Fruit fly (Drosophila melanogaster) whole organism, embryonic: ENCODE results near the gene Sec20.
A peak's percentile ranks its signal among the peaks of the same experiment; 100 is the strongest.

Source experiments
- Abd-B ChIP-seq: fragments of 200-800 bp; sonication (Bioruptor generic); optimal IDR thresholded peaks from 2 replicates; lab custom pipeline; 2018; ENCODE audit warnings: missing biosample characterization, mild to moderate bottlenecking, missing genetic modification characterization, moderate library complexity
- CG10274 ChIP-seq: fragments of 200-800 bp; sonication (Bioruptor generic); optimal IDR thresholded peaks from 3 replicates; lab custom pipeline; 2017; ENCODE audit warnings: missing biosample characterization, mild to moderate bottlenecking, missing genetic modification characterization
- CG10431 ChIP-seq: fragments of 200-800 bp; sonication (Bioruptor generic); optimal IDR thresholded peaks from 3 replicates; lab custom pipeline; 2018; ENCODE audit warnings: missing biosample characterization, mild to moderate bottlenecking, missing genetic modification characterization
- CG10462 ChIP-seq: fragments of 200-800 bp; sonication (Bioruptor generic); optimal IDR thresholded peaks from 2 replicates; lab custom pipeline; 2016; ENCODE audit warnings: missing biosample characterization, missing genetic modification characterization
- CG10543 ChIP-seq: fragments of 200-800 bp; sonication (Bioruptor generic); optimal IDR thresholded peaks from 3 replicates; lab custom pipeline; 2017; ENCODE audit warnings: missing biosample characterization, mild to moderate bottlenecking, missing genetic modification characterization, moderate library complexity
- CG11093 ChIP-seq: fragments of 200-800 bp; sonication (Bioruptor generic); IDR thresholded peaks from 3 replicates; pipeline ENCODE4 v1.3.6; 2022; ENCODE audit warnings: missing biosample characterization, missing genetic modification characterization
- CG11696 ChIP-seq: fragments of 200-800 bp; sonication (Bioruptor generic); IDR thresholded peaks from 2 replicates; pipeline ENCODE4 v1.3.6; 2022; ENCODE audit warnings: missing biosample characterization, missing genetic modification characterization
- CG12942 ChIP-seq: fragments of 200-800 bp; sonication (Bioruptor generic); optimal IDR thresholded peaks from 3 replicates; lab custom pipeline; 2016; ENCODE audit warnings: missing biosample characterization, missing genetic modification characterization
- CG16863 ChIP-seq: fragments of 200-800 bp; sonication (Bioruptor generic); optimal IDR thresholded peaks from 3 replicates; lab custom pipeline; 2016; ENCODE audit warnings: missing biosample characterization, missing genetic modification characterization
- CG1792 ChIP-seq: fragments of 200-800 bp; sonication (Bioruptor generic); optimal IDR thresholded peaks from 2 replicates; lab custom pipeline; 2016; ENCODE audit warnings: missing biosample characterization, missing genetic modification characterization
- CG1832 ChIP-seq: fragments of 200-800 bp; sonication (Bioruptor generic); optimal IDR thresholded peaks from 2 replicates; lab custom pipeline; 2017; ENCODE audit warnings: missing biosample characterization, mild to moderate bottlenecking, missing genetic modification characterization, inconsistent platforms
- CG2712 ChIP-seq: fragments of 200-800 bp; optimal IDR thresholded peaks from 3 replicates; lab custom pipeline; 2019; ENCODE audit warnings: missing biosample characterization, mild to moderate bottlenecking, missing genetic modification characterization, moderate library complexity
- CG33557 ChIP-seq: fragments of 200-800 bp; sonication (Bioruptor generic); optimal IDR thresholded peaks from 2 replicates; lab custom pipeline; 2019; ENCODE audit warnings: missing biosample characterization, mild to moderate bottlenecking, missing genetic modification characterization, moderate library complexity
- CG4424 ChIP-seq: fragments of 200-800 bp; sonication (Bioruptor generic); optimal IDR thresholded peaks from 3 replicates; lab custom pipeline; 2016; ENCODE audit warnings: missing biosample characterization, missing genetic modification characterization
- CG4617 ChIP-seq: fragments of 200-800 bp; sonication (Bioruptor generic); optimal IDR thresholded peaks from 3 replicates; lab custom pipeline; 2016; ENCODE audit warnings: missing biosample characterization, missing genetic modification characterization, borderline replicate concordance
- CG7357 ChIP-seq: fragments of 200-800 bp; sonication (Bioruptor generic); IDR thresholded peaks from 3 replicates; pipeline ENCODE4 v1.3.6; 2022; ENCODE audit warnings: missing biosample characterization, missing genetic modification characterization
- CG7839 ChIP-seq: fragments of 200-800 bp; sonication (Bioruptor generic); optimal IDR thresholded peaks from 3 replicates; lab custom pipeline; 2018; ENCODE audit warnings: missing biosample characterization, mild to moderate bottlenecking, missing genetic modification characterization, moderate library complexity
- CkIIα-i1 ChIP-seq: fragments of 200-800 bp; sonication (Bioruptor generic); IDR thresholded peaks from 2 replicates; pipeline ENCODE4 v1.3.6; 2022; ENCODE audit warnings: missing biosample characterization, missing genetic modification characterization
- D19B ChIP-seq: fragments of 200-800 bp; sonication (Bioruptor generic); optimal IDR thresholded peaks from 2 replicates; lab custom pipeline; 2017; ENCODE audit warnings: missing biosample characterization, mild to moderate bottlenecking, missing genetic modification characterization
- Dek ChIP-seq: fragments of 200-800 bp; sonication (Bioruptor generic); optimal IDR thresholded peaks from 3 replicates; lab custom pipeline; 2019; ENCODE audit warnings: missing biosample characterization, mild to moderate bottlenecking, missing genetic modification characterization, moderate library complexity
- Dp ChIP-seq: fragments of 200-800 bp; sonication (Bioruptor generic); optimal IDR thresholded peaks from 2 replicates; lab custom pipeline; 2018; ENCODE audit warnings: missing biosample characterization, mild to moderate bottlenecking, missing genetic modification characterization, moderate library complexity
- Elba2 ChIP-seq: fragments of 200-800 bp; sonication (Bioruptor generic); optimal IDR thresholded peaks from 3 replicates; lab custom pipeline; 2016; ENCODE audit warnings: missing biosample characterization, missing genetic modification characterization
- Ets97D ChIP-seq: fragments of 200-800 bp; sonication (Bioruptor generic); optimal IDR thresholded peaks from 3 replicates; lab custom pipeline; 2016; ENCODE audit warnings: missing biosample characterization, missing genetic modification characterization
- Fer3 ChIP-seq: fragments of 200-800 bp; sonication (Bioruptor generic); optimal IDR thresholded peaks from 2 replicates; lab custom pipeline; 2018; ENCODE audit warnings: missing biosample characterization, mild to moderate bottlenecking, missing genetic modification characterization, moderate library complexity
- HmgD ChIP-seq: fragments of 200-800 bp; sonication (Bioruptor generic); optimal IDR thresholded peaks from 3 replicates; lab custom pipeline; 2016; ENCODE audit warnings: missing biosample characterization, missing genetic modification characterization
- HmgZ ChIP-seq: fragments of 200-800 bp; sonication (Bioruptor generic); optimal IDR thresholded peaks from 2 replicates; lab custom pipeline; 2018; ENCODE audit warnings: missing biosample characterization, mild to moderate bottlenecking, missing genetic modification characterization
- Hmx ChIP-seq: fragments of 200-800 bp; sonication (Bioruptor generic); optimal IDR thresholded peaks from 2 replicates; lab custom pipeline; 2016; ENCODE audit warnings: missing biosample characterization, missing genetic modification characterization
- NFAT ChIP-seq: fragments of 200-800 bp; sonication (Bioruptor generic); IDR thresholded peaks from 2 replicates; pipeline ENCODE4 v1.3.6; 2022; ENCODE audit warnings: missing biosample characterization, missing genetic modification characterization
- Nf-YA ChIP-seq: fragments of 200-800 bp; sonication (Bioruptor generic); IDR thresholded peaks from 2 replicates; pipeline ENCODE4 v1.3.6; 2022; ENCODE audit warnings: missing biosample characterization, missing genetic modification characterization
- NfI ChIP-seq: fragments of 200-800 bp; sonication (Bioruptor generic); optimal IDR thresholded peaks from 3 replicates; lab custom pipeline; 2018; ENCODE audit warnings: missing biosample characterization, mild to moderate bottlenecking, missing genetic modification characterization, moderate library complexity
- Opbp ChIP-seq: fragments of 200-800 bp; sonication (Bioruptor generic); IDR thresholded peaks from 3 replicates; pipeline ENCODE4 v1.3.6; 2022; ENCODE audit warnings: missing biosample characterization, missing genetic modification characterization; ENCODE audit not compliant: partially characterized antibody
- Sry-δ ChIP-seq: fragments of 200-800 bp; sonication (Bioruptor generic); optimal IDR thresholded peaks from 2 replicates; lab custom pipeline; 2016; ENCODE audit warnings: missing biosample characterization, missing genetic modification characterization
- YL-1 ChIP-seq: fragments of 200-800 bp; sonication (Bioruptor generic); optimal IDR thresholded peaks from 3 replicates; lab custom pipeline; 2017; ENCODE audit warnings: missing biosample characterization, mild to moderate bottlenecking, missing genetic modification characterization
- bbx ChIP-seq: fragments of 200-800 bp; sonication (Bioruptor generic); IDR thresholded peaks from 2 replicates; pipeline ENCODE4 v1.3.6; 2022; ENCODE audit warnings: missing biosample characterization, missing genetic modification characterization; ENCODE audit not compliant: partially characterized antibody
- br ChIP-seq: fragments of >200 bp; optimal IDR thresholded peaks from 2 replicates; lab custom pipeline; 2017
- ewg ChIP-seq: fragments of 200-800 bp; sonication (Bioruptor generic); optimal IDR thresholded peaks from 3 replicates; lab custom pipeline; 2017; ENCODE audit warnings: mild to moderate bottlenecking, missing biosample characterization, missing genetic modification reagents, missing genetic modification characterization
- hb ChIP-seq: fragments of 200-800 bp; sonication (Bioruptor generic); IDR thresholded peaks from 3 replicates; pipeline ENCODE4 v1.3.6; 2022; ENCODE audit warnings: missing biosample characterization, missing genetic modification characterization; ENCODE audit not compliant: partially characterized antibody
- hkb ChIP-seq, 2 experiments: fragments of 200-800 bp in 1 of 2; fragments of >200 bp in 1 of 2; sonication (Bioruptor generic) in 1 of 2; IDR thresholded peaks in 1 of 2; optimal IDR thresholded peaks in 1 of 2; 2 replicates each; pipeline versions ENCODE4 v1.3.6 to Lab custom; 2017 to 2022; ENCODE audit warnings: missing biosample characterization in 1 of 2, missing genetic modification characterization in 1 of 2
- kay ChIP-seq: fragments of 200-800 bp; sonication (Bioruptor generic); optimal IDR thresholded peaks from 2 replicates; lab custom pipeline; 2016; ENCODE audit warnings: missing biosample characterization, missing genetic modification characterization
- ken ChIP-seq: fragments of 200-800 bp; sonication (Bioruptor generic); IDR thresholded peaks from 3 replicates; pipeline ENCODE4 v1.3.6; 2022; ENCODE audit warnings: missing biosample characterization, missing genetic modification characterization
- kni ChIP-seq: fragments of 200-800 bp; sonication (Bioruptor generic); optimal IDR thresholded peaks from 3 replicates; lab custom pipeline; 2017; ENCODE audit warnings: mild to moderate bottlenecking, missing biosample characterization, missing genetic modification reagents, missing genetic modification characterization
- nom ChIP-seq: fragments of 200-800 bp; sonication (Bioruptor generic); optimal IDR thresholded peaks from 2 replicates; lab custom pipeline; 2017; ENCODE audit warnings: missing biosample characterization, missing genetic modification characterization, mild to moderate bottlenecking, moderate library complexity, missing genetic modification reagents
- pzg ChIP-seq: fragments of 200-800 bp; sonication (Bioruptor generic); optimal IDR thresholded peaks from 3 replicates; lab custom pipeline; 2018; ENCODE audit warnings: missing biosample characterization, mild to moderate bottlenecking, missing genetic modification characterization, moderate library complexity
- rib ChIP-seq: fragments of 200-800 bp; sonication (Bioruptor generic); IDR thresholded peaks from 2 replicates; pipeline ENCODE4 v1.3.6; 2022; ENCODE audit warnings: missing biosample characterization, missing genetic modification characterization
- row ChIP-seq: fragments of 200-800 bp; sonication (Bioruptor generic); IDR thresholded peaks from 3 replicates; pipeline ENCODE4 v1.3.6; 2022; ENCODE audit warnings: missing biosample characterization, missing genetic modification characterization
- sqz ChIP-seq: fragments of 200-800 bp; sonication (Bioruptor generic); optimal IDR thresholded peaks from 3 replicates; lab custom pipeline; 2018; ENCODE audit warnings: missing biosample characterization, mild to moderate bottlenecking, missing genetic modification characterization
- tll ChIP-seq, 2 experiments: fragments of 200-800 bp in 1 of 2; fragments of >200 bp in 1 of 2; sonication (Bioruptor generic) in 1 of 2; optimal IDR thresholded peaks; 2 replicates each; lab custom pipeline; 2017 to 2019; ENCODE audit warnings: missing biosample characterization in 2 of 2, missing genetic modification characterization in 2 of 2, mild to moderate bottlenecking in 1 of 2, moderate library complexity in 1 of 2
- trem ChIP-seq: fragments of 200-800 bp; optimal IDR thresholded peaks from 3 replicates; lab custom pipeline; 2019; ENCODE audit warnings: missing biosample characterization, mild to moderate bottlenecking, missing genetic modification characterization, moderate library complexity
- wek ChIP-seq: fragments of 200-800 bp; sonication (Bioruptor generic); optimal IDR thresholded peaks from 3 replicates; lab custom pipeline; 2018; ENCODE audit warnings: missing biosample characterization, mild to moderate bottlenecking, missing genetic modification characterization, moderate library complexity

Gene Sec20

dm6 chr3R:5794267-5795089 lies 29.9 kb downstream of the Sec20 start, which contains the start of the genes PSMG1 and CG10979 (continued):
- TF ChIP-seq row (GFP tag; lab: Robert Waterston, UW) (no peak), nom (no peak), HmgZ (tag; lab: Kevin White, UChicago) (no peak), YL-1 (peak; percentile 61), CG12942 (GFP tag; lab: Kevin White, UChicago) (no peak), CG11696 (GFP tag; lab: Robert Waterston, UW) (no peak), kni (no peak), trem (tag; lab: Kevin White, UChicago) (no peak), Ets97D (GFP tag; lab: Kevin White, UChicago) (peak; percentile 61), CG7839 (tag; lab: Kevin White, UChicago) (no peak), D19B (GFP tag; lab: Kevin White, UChicago) (no peak), Fer3 (tag; lab: Kevin White, UChicago) (no peak), CG33557 (GFP tag; lab: Kevin White, UChicago) (no peak), pzg (GFP tag; lab: Kevin White, UChicago) (peak; percentile 37), Abd-B (GFP tag; lab: Kevin White, UChicago) (no peak), Hmx (GFP tag; lab: Kevin White, UChicago) (no peak), ewg (no peak), CkIIα-i1 (GFP tag; lab: Robert Waterston, UW) (no peak), CG10431 (GFP tag; lab: Kevin White, UChicago) (no peak), sqz (GFP tag; lab: Kevin White, UChicago) (peak; percentile 89), CG2712 (tag; lab: Kevin White, UChicago) (peak; percentile 11), CG10543 (GFP tag; lab: Kevin White, UChicago) (no peak), HmgD (GFP tag; lab: Kevin White, UChicago) (no peak), hkb (optimal IDR thresholded peaks at IDR 0.05; lab: Kevin White, UChicago) (no peak), hkb (GFP tag; IDR thresholded peaks at IDR 0.05; lab: Robert Waterston, UW) (no peak), CG16863 (GFP tag; lab: Kevin White, UChicago) (no peak), Dp (GFP tag; lab: Kevin White, UChicago) (peak; percentile 52), CG4424 (GFP tag; lab: Kevin White, UChicago) (no peak), CG10462 (GFP tag; lab: Kevin White, UChicago) (no peak), CG1792 (GFP tag; lab: Kevin White, UChicago) (no peak), wek (GFP tag; lab: Kevin White, UChicago) (no peak), ken (GFP tag; lab: Robert Waterston, UW) (no peak), Elba2 (peak; percentile 79), NfI (GFP tag; lab: Kevin White, UChicago) (no peak), Dek (tag; lab: Kevin White, UChicago) (no peak), NFAT (GFP tag; lab: Robert Waterston, UW) (no peak), Opbp (GFP tag; lab: Robert Waterston, UW) (no peak), CG10274 (GFP tag; lab: Kevin White, UChicago) (no peak), CG1832 (GFP tag; lab: Kevin White, UChicago) (no peak), br (lab: Kevin White, UChicago) (no peak), CG11093 (GFP tag; lab: Robert Waterston, UW) (0 out of 3 replicates have a peak, but pooled peaks have one; percentile 11), CG4617 (GFP tag; lab: Kevin White, UChicago) (peak; percentile 23), hb (GFP tag; lab: Robert Waterston, UW) (no peak), Nf-YA (GFP tag; lab: Robert Waterston, UW) (no peak), tll (GFP tag; optimal IDR thresholded peaks at IDR 0.05; lab: Kevin White, UChicago) (no peak), Sry-δ (GFP tag; lab: Kevin White, UChicago) (peak; percentile 4), kay (no peak), bbx (no peak), CG7357 (GFP tag; lab: Robert Waterston, UW) (no peak), rib (GFP tag; lab: Robert Waterston, UW) (no peak)
